Worm (Caenorhabditis elegans): ENCODE data around the gene M163.21.

DNA sequence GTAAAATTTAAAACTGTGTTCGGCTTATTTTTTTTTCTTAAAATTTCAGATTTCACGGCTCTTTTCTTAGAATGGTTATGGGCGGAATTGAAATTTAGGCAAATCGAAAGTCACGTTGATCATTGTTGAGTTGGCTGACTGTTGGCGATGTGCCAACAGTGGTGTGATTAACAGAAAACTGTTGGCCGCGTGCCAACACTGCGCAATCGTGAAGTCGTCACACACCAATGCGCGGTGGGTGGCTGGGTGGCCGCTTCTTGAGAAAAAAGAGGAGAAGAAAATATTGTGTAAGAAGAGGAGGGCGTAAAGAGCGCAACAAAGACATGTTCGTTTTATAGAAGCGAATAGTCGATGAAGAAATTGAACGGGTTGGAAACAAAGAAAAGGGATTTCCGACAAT is 24.5 kb downstream of the M163.21 start:
- no peak for TF ChIP-seq lsy-2 (tag; optimal IDR thresholded peaks at IDR 0.05)
- TF ChIP-seq fos-1 (tag; optimal IDR thresholded peaks at IDR 0.05) = no peak
- no peak for TF ChIP-seq D1046.2 (GFP tag; IDR thresholded peaks at IDR 0.05)
- no peak for TF ChIP-seq ZK546.5 (tag; optimal IDR thresholded peaks at IDR 0.05)
- TF ChIP-seq unc-39 (tag; optimal IDR thresholded peaks at IDR 0.05) = no peak
- no peak for TF ChIP-seq spr-1 (tag; optimal IDR thresholded peaks at IDR 0.05)
